Fruit fly (Drosophila melanogaster): ENCODE results near the gene Amt.

The Amt gene

dm6 chr3R:15290642-15291118 lies 41.7 kb upstream of the Amt start, which contains the start of gene CG45218:
Gene CG45218, minus strand, starts transcription at chr3R:15290799.
- TF ChIP-seq cnc (optimal IDR thresholded peaks at IDR 0.05) (no peak), CG7101 (tag; optimal IDR thresholded peaks at IDR 0.05) (peak; percentile 2), CG5204 (GFP tag; optimal IDR thresholded peaks at IDR 0.05) (no peak), Crg-1 (GFP tag; optimal IDR thresholded peaks at IDR 0.05) (no peak), Hr96 (GFP tag; optimal IDR thresholded peaks at IDR 0.05) (no peak), CG11617 (GFP tag; optimal IDR thresholded peaks at IDR 0.05) (no peak), CG7045 (GFP tag; optimal IDR thresholded peaks at IDR 0.05) (no peak), tj (GFP tag; optimal IDR thresholded peaks at IDR 0.05) (peak; percentile 78), cic (GFP tag; optimal IDR thresholded peaks at IDR 0.05) (peak; percentile 53), toe (GFP tag; optimal IDR thresholded peaks at IDR 0.05) (no peak), Mnt (GFP tag; optimal IDR thresholded peaks at IDR 0.05) (peak; percentile 41), bab1 (GFP tag; optimal IDR thresholded peaks at IDR 0.05) (no peak), ovo (GFP tag; optimal IDR thresholded peaks at IDR 0.05) (peak; percentile 26), Clk (GFP tag; optimal IDR thresholded peaks at IDR 0.05) (no peak), CG33017 (tag; optimal IDR thresholded peaks at IDR 0.05) (peak; percentile 15), CG12768 (GFP tag; optimal IDR thresholded peaks at IDR 0.05) (peak; percentile 20), kay (GFP tag; ENCODE audit: borderline replicate concordance) (peak; percentile 95), CG1620 (GFP tag; optimal IDR thresholded peaks at IDR 0.05) (peak; percentile 34), pad (GFP tag; optimal IDR thresholded peaks at IDR 0.05) (peak; percentile 85), CG14711 (tag; optimal IDR thresholded peaks at IDR 0.05) (no peak)

- no peak for TF ChIP-seq CG11617 (GFP tag; optimal IDR thresholded peaks at IDR 0.05)
- no peak for TF ChIP-seq bab1 (GFP tag; optimal IDR thresholded peaks at IDR 0.05)
- peak; percentile 20 for TF ChIP-seq pad (GFP tag; optimal IDR thresholded peaks at IDR 0.05)
- TF ChIP-seq ovo (GFP tag; optimal IDR thresholded peaks at IDR 0.05) = peak; percentile 98
- TF ChIP-seq CG7045 (GFP tag; optimal IDR thresholded peaks at IDR 0.05) = no peak
Measured at dm6 chr3R:15289828-15290641, 41.1 kb upstream of the Amt start.

dm6 chr3R:15288802-15289201 lies 39.9 kb upstream of the Amt start:
- TF ChIP-seq Hr96 (GFP tag; optimal IDR thresholded peaks at IDR 0.05) (no peak), CG12768 (GFP tag; optimal IDR thresholded peaks at IDR 0.05) (no peak), CG7045 (GFP tag; optimal IDR thresholded peaks at IDR 0.05) (no peak), Clk (GFP tag; optimal IDR thresholded peaks at IDR 0.05) (no peak), cic (GFP tag; optimal IDR thresholded peaks at IDR 0.05) (no peak), CG5204 (GFP tag; optimal IDR thresholded peaks at IDR 0.05) (no peak), CG14711 (tag; optimal IDR thresholded peaks at IDR 0.05) (no peak), ovo (GFP tag; optimal IDR thresholded peaks at IDR 0.05) (no peak), CG11617 (GFP tag; optimal IDR thresholded peaks at IDR 0.05) (no peak), pad (GFP tag; optimal IDR thresholded peaks at IDR 0.05) (no peak)

dm6 chr3R:15287763-15288162 lies 38.8 kb upstream of the Amt start:
- TF ChIP-seq CG14711 (tag; optimal IDR thresholded peaks at IDR 0.05) = peak; percentile 5
- no peak for TF ChIP-seq kay (GFP tag; ENCODE audit: borderline replicate concordance)
- peak; percentile 100 for TF ChIP-seq tj (GFP tag; optimal IDR thresholded peaks at IDR 0.05)
- peak; percentile 30 for TF ChIP-seq CG1620 (GFP tag; optimal IDR thresholded peaks at IDR 0.05)
- no peak for TF ChIP-seq CG5204 (GFP tag; optimal IDR thresholded peaks at IDR 0.05)
- TF ChIP-seq ovo (GFP tag; optimal IDR thresholded peaks at IDR 0.05) = peak; percentile 63
- no peak for TF ChIP-seq Clk (GFP tag; optimal IDR thresholded peaks at IDR 0.05)
- no peak for TF ChIP-seq CG33017 (tag; optimal IDR thresholded peaks at IDR 0.05)
- peak; percentile 33 for TF ChIP-seq Crg-1 (GFP tag; optimal IDR thresholded peaks at IDR 0.05)
- TF ChIP-seq toe (GFP tag; optimal IDR thresholded peaks at IDR 0.05) = no peak
- peak; percentile 78 for TF ChIP-seq Mnt (GFP tag; optimal IDR thresholded peaks at IDR 0.05)
- TF ChIP-seq cnc (optimal IDR thresholded peaks at IDR 0.05) = peak in 1 of 2 experiments; percentile 32
- TF ChIP-seq pad (GFP tag; optimal IDR thresholded peaks at IDR 0.05) = peak; percentile 44

- TF ChIP-seq CG14711 (tag; optimal IDR thresholded peaks at IDR 0.05) = no peak
- peak; percentile 32 for TF ChIP-seq Mnt (GFP tag; optimal IDR thresholded peaks at IDR 0.05)
- peak; percentile 93 for TF ChIP-seq pad (GFP tag; optimal IDR thresholded peaks at IDR 0.05)
- no peak for TF ChIP-seq toe (GFP tag; optimal IDR thresholded peaks at IDR 0.05)
- no peak for TF ChIP-seq Hr96 (GFP tag; optimal IDR thresholded peaks at IDR 0.05)
- peak; percentile 11 for TF ChIP-seq kay (GFP tag; ENCODE audit: borderline replicate concordance)
Measured at dm6 chr3R:15286693-15287041, 37.7 kb upstream of the Amt start.

dm6 chr3R:15286024-15286692 lies 37.2 kb upstream of the Amt start:
- TF ChIP-seq kay (GFP tag; ENCODE audit: borderline replicate concordance) = peak; percentile 44
- no peak for TF ChIP-seq Hr96 (GFP tag; optimal IDR thresholded peaks at IDR 0.05)
- TF ChIP-seq toe (GFP tag; optimal IDR thresholded peaks at IDR 0.05) = no peak
